Worm (Caenorhabditis elegans) whole organism, L3 larva: ENCODE measurements around the gene K07D4.2.

ENCODE experiments used
- aly-2 ChIP-seq: fragments of 150-350 bp; optimal IDR thresholded peaks from 2 replicates; lab custom pipeline; 2014; ENCODE audit warnings: missing biosample characterization, missing genetic modification characterization
- ceh-28 ChIP-seq: fragments of 150-350 bp; optimal IDR thresholded peaks from 2 replicates; lab custom pipeline; 2014; ENCODE audit warnings: missing biosample characterization, missing genetic modification reagents, missing genetic modification characterization
- ceh-82 ChIP-seq: fragments of 150-350 bp; optimal IDR thresholded peaks from 2 replicates; lab custom pipeline; 2014; ENCODE audit warnings: missing biosample characterization, missing genetic modification characterization
- ceh-9 ChIP-seq: sonication (generic microtip); optimal IDR thresholded peaks from 2 replicates; lab custom pipeline; 2018; ENCODE audit warnings: missing biosample characterization, missing genetic modification characterization
- egl-27 ChIP-seq: sonication (generic microtip); optimal IDR thresholded peaks from 4 replicates; lab custom pipeline; 2017; ENCODE audit warnings: missing biosample characterization, missing genetic modification reagents, missing genetic modification characterization
- egl-5 ChIP-seq: fragments of 150-350 bp; optimal IDR thresholded peaks from 2 replicates; lab custom pipeline; 2017; ENCODE audit warnings: missing biosample characterization, missing genetic modification reagents, missing genetic modification characterization, inconsistent platforms
- elt-1 ChIP-seq: fragments of 150-350 bp; optimal IDR thresholded peaks from 2 replicates; lab custom pipeline; 2014; ENCODE audit warnings: missing biosample characterization, missing genetic modification characterization
- elt-2 ChIP-seq: sonication (generic microtip); optimal IDR thresholded peaks from 2 replicates; lab custom pipeline; 2016; ENCODE audit warnings: missing genetic modification reagents, mild to moderate bottlenecking, missing genetic modification characterization, missing compliant biosample characterization
- elt-3 ChIP-seq, 3 experiments: fragments of 150-350 bp in 1 of 3; sonication (generic microtip) in 2 of 3; optimal IDR thresholded peaks; 2 replicates in 2 of 3; 4 replicates in 1 of 3; lab custom pipeline; 2014 to 2017; ENCODE audit warnings: missing biosample characterization in 3 of 3, missing genetic modification characterization in 3 of 3
- fkh-10 ChIP-seq: sonication (generic microtip); optimal IDR thresholded peaks from 2 replicates; lab custom pipeline; 2017; ENCODE audit warnings: missing biosample characterization, missing genetic modification reagents, missing genetic modification characterization
- fkh-2 ChIP-seq: fragments of 150-350 bp; optimal IDR thresholded peaks from 2 replicates; lab custom pipeline; 2014; ENCODE audit warnings: missing biosample characterization, missing genetic modification reagents, missing genetic modification characterization
- fos-1 ChIP-seq: fragments of 150-350 bp; optimal IDR thresholded peaks from 2 replicates; lab custom pipeline; 2014; ENCODE audit warnings: missing biosample characterization, missing genetic modification characterization
- hmg-11 ChIP-seq: sonication (generic microtip); optimal IDR thresholded peaks from 2 replicates; lab custom pipeline; 2016; ENCODE audit warnings: missing genetic modification characterization, missing compliant biosample characterization
- lin-15B ChIP-seq: fragments of 150-350 bp; optimal IDR thresholded peaks from 2 replicates; lab custom pipeline; 2014; ENCODE audit warnings: missing biosample characterization, missing genetic modification characterization
- mdl-1 ChIP-seq: fragments of 150-350 bp; optimal IDR thresholded peaks from 2 replicates; lab custom pipeline; 2014; ENCODE audit warnings: missing biosample characterization, missing genetic modification characterization
- mml-1 ChIP-seq: fragments of 150-350 bp; sonication (generic microtip); optimal IDR thresholded peaks from 3 replicates; lab custom pipeline; 2014; ENCODE audit warnings: missing biosample characterization, missing genetic modification characterization
- nhr-11 ChIP-seq: fragments of 150-350 bp; optimal IDR thresholded peaks from 2 replicates; lab custom pipeline; 2014; ENCODE audit warnings: missing biosample characterization, missing genetic modification characterization
- nhr-12 ChIP-seq: fragments of 150-350 bp; optimal IDR thresholded peaks from 2 replicates; lab custom pipeline; 2014; ENCODE audit warnings: missing biosample characterization, missing genetic modification characterization
- nhr-23 ChIP-seq: fragments of 150-350 bp; optimal IDR thresholded peaks from 2 replicates; lab custom pipeline; 2014; ENCODE audit warnings: missing biosample characterization, missing genetic modification reagents, missing genetic modification characterization
- nhr-237 ChIP-seq: fragments of 150-350 bp; optimal IDR thresholded peaks from 2 replicates; lab custom pipeline; 2014; ENCODE audit warnings: missing biosample characterization, missing genetic modification characterization
- nhr-25 ChIP-seq: sonication (generic microtip); optimal IDR thresholded peaks from 2 replicates; lab custom pipeline; 2017; ENCODE audit warnings: missing biosample characterization, missing genetic modification characterization
- nhr-28 ChIP-seq: fragments of 150-350 bp; optimal IDR thresholded peaks from 2 replicates; lab custom pipeline; 2014; ENCODE audit warnings: missing biosample characterization, missing genetic modification characterization
- nhr-43 ChIP-seq: sonication (generic microtip); optimal IDR thresholded peaks from 2 replicates; lab custom pipeline; 2016; ENCODE audit warnings: mild to moderate bottlenecking, missing genetic modification characterization, missing compliant biosample characterization; ENCODE audit not compliant: poor library complexity, severe bottlenecking
- nhr-76 ChIP-seq: fragments of 150-350 bp; sonication (generic microtip); optimal IDR thresholded peaks from 5 replicates; lab custom pipeline; 2014; ENCODE audit warnings: missing biosample characterization, missing genetic modification characterization
- nhr-77 ChIP-seq: fragments of 150-350 bp; optimal IDR thresholded peaks from 2 replicates; lab custom pipeline; 2014; ENCODE audit warnings: missing biosample characterization, missing genetic modification characterization
- pha-4 ChIP-seq: fragments of 150-350 bp; optimal IDR thresholded peaks from 2 replicates; lab custom pipeline; 2014; ENCODE audit warnings: missing biosample characterization, missing genetic modification reagents, missing genetic modification characterization
- pqm-1 ChIP-seq: fragments of 150-350 bp; optimal IDR thresholded peaks from 2 replicates; lab custom pipeline; 2017; ENCODE audit warnings: missing biosample characterization, missing genetic modification characterization, inconsistent platforms
- snpc-4 ChIP-seq: fragments of 150-350 bp; optimal IDR thresholded peaks from 2 replicates; lab custom pipeline; 2014; ENCODE audit warnings: missing biosample characterization, missing genetic modification characterization
- zag-1 ChIP-seq: fragments of 150-350 bp; optimal IDR thresholded peaks from 2 replicates; lab custom pipeline; 2014; ENCODE audit warnings: missing biosample characterization, missing genetic modification characterization
- ztf-11 ChIP-seq: fragments of 150-350 bp; optimal IDR thresholded peaks from 2 replicates; lab custom pipeline; 2014; ENCODE audit warnings: missing biosample characterization, missing genetic modification characterization
- ztf-4 ChIP-seq: fragments of 150-350 bp; optimal IDR thresholded peaks from 2 replicates; lab custom pipeline; 2014; ENCODE audit warnings: missing biosample characterization, missing genetic modification characterization

Gene K07D4.2

DNA sequence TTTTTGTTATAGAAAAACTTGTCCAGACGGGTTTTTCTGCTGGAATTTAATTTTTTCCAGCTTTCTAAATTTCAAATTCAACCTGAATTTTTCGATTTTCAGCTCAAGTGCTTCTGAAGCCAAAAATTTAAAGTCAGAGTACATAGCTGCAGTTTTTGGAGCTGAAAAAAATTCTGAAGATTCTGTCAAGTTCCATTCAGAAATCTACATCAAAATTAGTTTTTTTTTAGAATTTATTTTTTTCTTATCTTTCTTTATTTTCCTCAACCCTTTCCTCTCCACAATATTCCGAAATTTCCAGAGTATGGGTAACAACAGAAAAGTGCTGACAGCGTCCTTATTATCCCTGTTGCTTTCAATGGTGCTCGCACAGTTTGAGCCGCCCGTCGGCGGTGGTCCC lies 17.0 kb downstream of the K07D4.2 start, which contains the start of gene K07D4.9:
TSS of gene K07D4.9 (plus strand) at position 301 of the 400 bp plus-strand sequence.
- TF ChIP-seq snpc-4 (no peak), nhr-76 (tag; lab: Kevin White, UChicago) (no peak), elt-2 (tag; lab: Kevin White, UChicago) (no peak), fos-1 (tag; lab: Kevin White, UChicago) (no peak), ceh-82 (no peak), egl-5 (tag; lab: Kevin White, UChicago) (no peak), nhr-77 (tag; lab: Kevin White, UChicago) (no peak), nhr-23 (tag; lab: Kevin White, UChicago) (no peak), elt-1 (tag; lab: Kevin White, UChicago) (no peak), ztf-4 (tag; lab: Kevin White, UChicago) (no peak), nhr-28 (tag; lab: Kevin White, UChicago) (no peak), ceh-28 (no peak), mdl-1 (tag; lab: Kevin White, UChicago) (no peak), ceh-9 (tag; lab: Kevin White, UChicago) (no peak), pha-4 (tag; lab: Kevin White, UChicago) (no peak), ztf-11 (tag; lab: Kevin White, UChicago) (no peak), hmg-11 (tag; lab: Kevin White, UChicago) (no peak)

- no peak for TF ChIP-seq elt-3 (tag; optimal IDR thresholded peaks at IDR 0.05; lab: Kevin White, UChicago)
- TF ChIP-seq ceh-28 = no peak
- no peak for TF ChIP-seq lin-15B
- TF ChIP-seq nhr-11 (tag; lab: Kevin White, UChicago) = no peak
- no peak for TF ChIP-seq snpc-4
- no peak for TF ChIP-seq zag-1
- TF ChIP-seq fkh-2 (tag; lab: Kevin White, UChicago) = no peak
- no peak for TF ChIP-seq mml-1 (tag; lab: Kevin White, UChicago)
- no peak for TF ChIP-seq nhr-77 (tag; lab: Kevin White, UChicago)
- TF ChIP-seq nhr-12 (tag; lab: Kevin White, UChicago) = no peak
- TF ChIP-seq aly-2 = no peak
- no peak for TF ChIP-seq fkh-10 (GFP tag; lab: Kevin White, UChicago)
- no peak for TF ChIP-seq nhr-28 (tag; lab: Kevin White, UChicago)
- no peak for TF ChIP-seq egl-27 (tag; lab: Kevin White, UChicago)
- TF ChIP-seq nhr-43 (tag; lab: Kevin White, UChicago) = no peak
- TF ChIP-seq ceh-82 = no peak
- no peak for TF ChIP-seq pqm-1 (tag; lab: Kevin White, UChicago)
Observed at ce11 chrII:4025462-4025861, 19.8 kb downstream of the K07D4.2 start, which contains the start of gene K07D4.5. K07D4.5 (minus strand) TSS chrII:4025562.

DNA sequence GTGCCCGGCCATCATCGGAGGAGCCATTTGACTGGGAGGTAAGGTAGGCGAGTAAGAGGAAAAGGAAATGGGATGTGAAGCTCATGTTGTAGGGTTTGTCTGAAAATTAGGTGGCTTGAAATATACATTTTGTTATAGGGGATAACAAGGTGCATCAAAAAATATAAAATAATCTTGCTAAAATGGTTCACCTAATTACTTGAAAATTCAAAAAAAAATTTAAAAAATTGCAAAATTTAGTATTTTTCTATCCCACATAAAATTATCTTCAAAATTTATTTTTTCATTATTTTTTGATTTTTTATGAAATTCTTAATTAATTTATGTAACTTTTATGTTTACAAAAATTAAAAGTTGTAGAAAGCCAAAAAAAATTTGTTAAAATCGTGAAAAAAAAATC lies 26.7 kb downstream of the K07D4.2 start, which contains the start of gene K07D4.6:
TSS of gene K07D4.6 (minus strand) at position 101 of the 400 bp plus-strand sequence.
- TF ChIP-seq hmg-11 (tag; lab: Kevin White, UChicago) (no peak), mdl-1 (tag; lab: Kevin White, UChicago) (no peak)
- TF ChIP-seq, all 47 proteins: peak for 0

DNA sequence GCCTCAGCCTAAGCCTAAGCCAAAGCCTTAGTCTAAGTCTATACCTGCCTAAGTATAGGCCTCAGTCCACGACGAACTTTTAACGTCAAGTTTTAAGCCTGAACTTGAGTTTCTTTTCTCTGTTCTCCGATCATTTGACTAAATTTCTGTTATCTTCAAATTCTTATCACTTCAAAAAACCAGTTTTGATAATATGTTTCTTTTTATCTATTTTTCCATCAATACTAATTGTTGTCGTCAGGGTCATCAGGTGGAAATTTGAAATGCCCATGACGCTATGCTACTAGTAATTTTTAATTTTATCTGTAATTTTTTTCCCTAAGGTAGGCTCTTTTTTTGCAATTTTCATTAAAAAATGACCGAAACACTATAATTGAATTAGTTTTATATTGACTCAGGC lies 33.8 kb downstream of the K07D4.2 start:
- no peak for TF ChIP-seq lin-15B
- peak; percentile 29 for TF ChIP-seq elt-2 (tag; lab: Kevin White, UChicago)

DNA sequence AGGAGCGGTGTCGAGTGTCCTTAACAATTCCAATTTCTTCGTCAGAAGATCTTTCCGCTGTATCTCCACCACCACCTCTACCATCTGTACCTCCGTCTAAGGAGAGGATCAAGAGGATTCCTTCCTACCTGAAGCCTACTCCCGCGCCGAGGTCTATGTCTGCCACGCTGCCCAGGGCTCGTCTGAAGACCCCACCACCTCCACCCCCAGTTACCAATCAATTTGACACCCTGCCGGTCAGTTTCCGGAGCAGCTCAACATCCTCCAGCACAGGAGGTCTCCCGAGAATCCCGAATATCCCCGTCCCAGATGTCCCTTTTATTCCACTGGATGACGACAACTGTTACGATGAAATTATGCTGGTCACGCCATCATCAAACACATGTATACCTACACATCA lies 37.3 kb downstream of the K07D4.2 start:
- no peak for TF ChIP-seq snpc-4
- no peak for TF ChIP-seq nhr-25 (tag; lab: Kevin White, UChicago)

DNA sequence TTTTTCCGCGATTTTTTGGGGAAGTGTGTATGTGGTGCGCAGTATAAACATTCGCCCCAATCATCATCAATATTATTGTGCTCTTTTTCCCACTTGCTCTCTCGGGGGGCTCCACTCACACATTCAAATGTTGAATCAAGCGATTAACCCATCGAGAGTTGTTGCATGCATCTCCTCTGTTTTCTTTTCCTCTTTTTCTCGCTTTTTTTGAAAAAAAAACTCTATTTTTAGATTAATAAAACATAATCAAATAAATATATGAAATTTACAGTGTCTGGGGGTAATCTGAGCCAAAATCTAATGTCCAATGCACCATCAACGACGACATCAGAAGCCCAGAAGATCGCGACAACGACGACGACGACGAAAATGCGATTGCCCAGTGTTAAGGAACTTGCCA lies 40.7 kb downstream of the K07D4.2 start, which contains the start of gene ephx-1:
TSS of gene ephx-1 (plus strand) at position 301 of the 400 bp plus-strand sequence.
- no peak for TF ChIP-seq ceh-82
- TF ChIP-seq nhr-237 = no peak
- TF ChIP-seq fos-1 (tag; lab: Kevin White, UChicago) = no peak
- TF ChIP-seq nhr-23 (tag; lab: Kevin White, UChicago) = no peak
- peak; percentile 19 for TF ChIP-seq pha-4 (tag; lab: Kevin White, UChicago)
